Fruit fly (Drosophila melanogaster): ENCODE results near the gene CG9733.

DNA sequence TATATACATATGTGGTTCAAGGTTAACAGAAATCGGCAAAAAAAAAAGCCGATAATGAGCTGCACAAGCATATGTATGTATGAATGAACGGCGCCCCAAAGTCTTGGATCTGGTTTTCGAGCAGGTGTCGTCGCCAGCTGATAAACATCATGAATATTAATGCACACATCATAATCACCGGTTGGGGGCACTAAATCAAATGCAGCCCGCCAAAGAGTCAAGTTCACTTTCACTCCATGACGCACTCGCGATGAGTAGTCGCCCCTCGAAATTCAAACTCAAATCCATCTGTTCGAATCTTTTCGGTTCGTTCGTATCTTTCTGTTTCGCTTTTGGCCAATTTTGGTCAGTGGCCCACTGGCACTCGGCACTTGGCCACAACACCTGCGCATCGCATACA, 6.3 kb downstream of the CG9733 start:
- no peak for TF ChIP-seq CG8478 (optimal IDR thresholded peaks at IDR 0.05)
- TF ChIP-seq CTCF (optimal IDR thresholded peaks at IDR 0.05) = no peak
